Fruit fly (Drosophila melanogaster): Measurements from ENCODE around the gene Hsp27.

Hsp27 gene

DNA sequence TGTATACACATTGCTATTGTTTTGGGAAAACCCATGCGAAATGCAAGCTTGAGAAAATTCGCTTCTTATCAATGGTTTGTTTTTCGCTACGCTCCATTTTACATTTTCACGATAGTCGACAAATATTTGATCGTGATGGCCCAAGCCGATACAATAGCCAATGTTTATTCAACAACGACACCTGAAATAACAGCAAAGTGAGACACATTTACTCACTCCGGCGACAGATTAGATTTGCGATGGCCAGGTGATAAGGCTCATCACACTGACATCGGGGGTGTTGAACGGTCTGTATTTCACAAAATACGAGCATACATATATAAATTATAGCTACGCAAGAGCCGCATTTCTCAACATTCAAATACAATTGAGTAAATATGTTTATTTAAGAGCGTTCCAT is 13.3 kb downstream of the Hsp27 start (continued):
- TF ChIP-seq wor (GFP tag; IDR thresholded peaks at IDR 0.05) = no peak
- peak; percentile 18 for TF ChIP-seq Bdp1 (GFP tag; optimal IDR thresholded peaks at IDR 0.05)
- no peak for TF ChIP-seq Hr3 (GFP tag; optimal IDR thresholded peaks at IDR 0.05)
- no peak for TF ChIP-seq jing (GFP tag; optimal IDR thresholded peaks at IDR 0.05)
- peak; percentile 21 for TF ChIP-seq grau (tag; optimal IDR thresholded peaks at IDR 0.05)
- no peak for TF ChIP-seq Usf (GFP tag; optimal IDR thresholded peaks at IDR 0.05)
- TF ChIP-seq lab (GFP tag; optimal IDR thresholded peaks at IDR 0.05) = peak; percentile 97
- no peak for TF ChIP-seq sima (GFP tag; optimal IDR thresholded peaks at IDR 0.05)
- peak; percentile 94 for TF ChIP-seq CG12071 (GFP tag; optimal IDR thresholded peaks at IDR 0.05)
- no peak for TF ChIP-seq Atf3 (GFP tag; optimal IDR thresholded peaks at IDR 0.05)
- no peak for TF ChIP-seq Stat92E (GFP tag; optimal IDR thresholded peaks at IDR 0.05)
- peak; percentile 91 for TF ChIP-seq CG3281 (GFP tag; optimal IDR thresholded peaks at IDR 0.05)
- no peak for TF ChIP-seq CG3838 (GFP tag; optimal IDR thresholded peaks at IDR 0.05)
- no peak for TF ChIP-seq pan (optimal IDR thresholded peaks at IDR 0.05)
- TF ChIP-seq pan (GFP tag; optimal IDR thresholded peaks at IDR 0.05 in 1 of 2, IDR thresholded peaks at IDR 0.05 in 1 of 2) = peak in 1 of 2 experiments; percentile 36
- peak; percentile 86 for TF ChIP-seq Side (GFP tag; optimal IDR thresholded peaks at IDR 0.05)
- peak; percentile 38 for TF ChIP-seq gsb-n (tag; optimal IDR thresholded peaks at IDR 0.05)
- TF ChIP-seq CG1024 (GFP tag; IDR thresholded peaks at IDR 0.05) = peak; percentile 41; the same call in 1 of the 2 replicates
- TF ChIP-seq sens (GFP tag) = peak; percentile 52
- TF ChIP-seq ttk (GFP tag; IDR thresholded peaks at IDR 0.05) = no peak
- TF ChIP-seq CG33213 (GFP tag; optimal IDR thresholded peaks at IDR 0.05) = peak; percentile 75
- TF ChIP-seq Ssrp (tag; optimal IDR thresholded peaks at IDR 0.05) = no peak
- TF ChIP-seq CG14014 (GFP tag; IDR thresholded peaks at IDR 0.05) = no peak; the same call in 1 of the 2 replicates
- peak; percentile 38 for TF ChIP-seq ems (GFP tag; optimal IDR thresholded peaks at IDR 0.05)
- no peak for TF ChIP-seq Mrtf (GFP tag; IDR thresholded peaks at IDR 0.05)
- TF ChIP-seq Jarid2 (GFP tag; optimal IDR thresholded peaks at IDR 0.05) = peak; percentile 50

DNA sequence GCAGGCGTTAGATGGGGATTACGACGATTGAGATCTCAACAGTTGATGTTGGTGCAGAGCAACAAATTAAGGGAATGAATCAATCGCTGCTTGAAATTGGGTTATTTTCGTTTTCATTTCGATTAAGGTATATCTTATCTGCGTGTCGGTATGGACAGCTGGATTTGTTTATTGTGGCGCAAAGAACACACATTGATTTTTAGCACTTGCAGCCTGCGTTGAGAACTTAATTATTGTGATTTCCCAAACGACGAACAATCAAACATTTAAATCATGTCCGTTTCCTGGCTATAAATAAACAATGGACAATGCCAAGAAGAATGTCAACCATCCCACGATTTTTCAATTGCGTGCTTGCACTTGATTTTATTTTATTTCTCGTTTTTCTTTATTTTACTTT is 14.2 kb downstream of the Hsp27 start:
- TF ChIP-seq eve (GFP tag; optimal IDR thresholded peaks at IDR 0.05) (peak in 1 of 2 experiments; percentile 64), CG6813 (GFP tag; optimal IDR thresholded peaks at IDR 0.05) (no peak), CG33213 (GFP tag; optimal IDR thresholded peaks at IDR 0.05) (no peak), chinmo (GFP tag; IDR thresholded peaks at IDR 0.05; ENCODE audit: partially characterized antibody) (0 out of 4 replicates have a peak, but pooled peaks have one; percentile 48), Atf-2 (GFP tag; optimal IDR thresholded peaks at IDR 0.05) (no peak), Deaf1 (tag; optimal IDR thresholded peaks at IDR 0.05) (no peak), CG16813 (GFP tag; IDR thresholded peaks at IDR 0.05; ENCODE audit: partially characterized antibody) (no peak), Rfx (GFP tag; IDR thresholded peaks at IDR 0.05) (0 out of 2 replicates have a peak, but pooled peaks have one; percentile 1), repo (GFP tag; optimal IDR thresholded peaks at IDR 0.05) (no peak), mirr (GFP tag; optimal IDR thresholded peaks at IDR 0.05) (peak; percentile 21), Spps (tag; optimal IDR thresholded peaks at IDR 0.05) (no peak), dan (GFP tag; IDR thresholded peaks at IDR 0.05) (no peak), stwl (tag; optimal IDR thresholded peaks at IDR 0.05) (no peak), Jarid2 (GFP tag; optimal IDR thresholded peaks at IDR 0.05) (no peak)

DNA sequence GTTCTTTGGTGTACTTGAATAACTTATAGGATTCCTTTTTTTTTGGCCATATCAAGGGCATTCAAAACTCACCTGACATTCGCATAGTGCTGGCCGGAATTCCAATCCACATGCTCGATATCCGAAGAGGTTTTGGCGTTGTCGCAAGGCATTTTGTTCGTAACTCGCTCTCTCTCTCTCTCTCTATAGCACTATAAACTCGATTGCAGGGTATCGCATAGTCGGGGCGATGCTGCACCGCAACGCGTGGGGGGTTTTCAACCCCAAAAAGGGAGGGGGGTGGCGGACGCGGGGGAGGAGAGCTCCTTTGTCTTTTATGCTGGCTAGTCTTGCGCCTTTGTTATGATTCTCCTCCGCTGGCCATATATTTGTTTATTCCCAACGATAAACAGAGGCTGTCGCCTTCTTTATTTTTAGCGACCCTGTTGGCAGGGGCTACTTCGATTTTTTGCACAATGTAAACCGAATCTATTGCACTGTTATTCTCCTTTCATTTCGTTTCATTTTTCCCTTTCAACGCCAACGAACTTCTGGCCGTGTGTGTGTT is 14.6 kb downstream of the Hsp27 start:
- TF ChIP-seq usp (GFP tag; optimal IDR thresholded peaks at IDR 0.05) = no peak
- TF ChIP-seq H15 (GFP tag; IDR thresholded peaks at IDR 0.05) = 0 out of 3 replicates have a peak, but pooled peaks have one; percentile 41
- peak; percentile 23; the same call in 1 of the 2 replicates for TF ChIP-seq CG1024 (GFP tag; IDR thresholded peaks at IDR 0.05)
- TF ChIP-seq CG1603 (tag; optimal IDR thresholded peaks at IDR 0.05) = peak; percentile 35
- peak; percentile 1 for TF ChIP-seq CG10654 (GFP tag; optimal IDR thresholded peaks at IDR 0.05)
- no peak; the same call in 1 of the 2 replicates for TF ChIP-seq onecut (GFP tag; IDR thresholded peaks at IDR 0.05)
- TF ChIP-seq run (tag; optimal IDR thresholded peaks at IDR 0.05) = no peak
- peak; percentile 90 for TF ChIP-seq D19B (GFP tag; optimal IDR thresholded peaks at IDR 0.05)
- TF ChIP-seq Trl (optimal IDR thresholded peaks at IDR 0.05) = peak; percentile 14 to 17
- no peak for TF ChIP-seq Trl (GFP tag; optimal IDR thresholded peaks at IDR 0.05)
- TF ChIP-seq CG10274 (GFP tag; optimal IDR thresholded peaks at IDR 0.05) = peak; percentile 35
- peak; percentile 9 for TF ChIP-seq dmrt99B (tag; optimal IDR thresholded peaks at IDR 0.05)
- TF ChIP-seq sd (tag; optimal IDR thresholded peaks at IDR 0.05) = peak; percentile 30
- peak; percentile 13 for TF ChIP-seq CG7839 (tag; optimal IDR thresholded peaks at IDR 0.05)
